Fruit fly (Drosophila melanogaster) whole organism, wandering third instar larva: ENCODE results near the gene CAH9.
A peak's percentile ranks its signal among the peaks of the same experiment; 100 is the strongest.

ENCODE experiments used
- Abd-B ChIP-seq: fragments of >200 bp; optimal IDR thresholded peaks from 2 replicates; lab custom pipeline; 2017; ENCODE audit warnings: missing biosample characterization, missing genetic modification characterization
- CG32264 ChIP-seq: fragments of 200-800 bp; sonication (Bioruptor generic); optimal IDR thresholded peaks from 2 replicates; lab custom pipeline; 2016; ENCODE audit warnings: missing biosample characterization, missing genetic modification characterization
- CG9705 ChIP-seq: fragments of 200-800 bp; sonication (Bioruptor generic); optimal IDR thresholded peaks from 2 replicates; lab custom pipeline; 2018; ENCODE audit warnings: missing biosample characterization, mild to moderate bottlenecking, missing genetic modification characterization
- CrebA ChIP-seq: fragments of 200-800 bp; sonication (Bioruptor generic); optimal IDR thresholded peaks from 2 replicates; lab custom pipeline; 2016; ENCODE audit warnings: missing biosample characterization, mild to moderate bottlenecking, missing genetic modification characterization, borderline replicate concordance
- Dfd ChIP-seq: fragments of >200 bp; optimal IDR thresholded peaks from 2 replicates; lab custom pipeline; 2017; ENCODE audit warnings: missing biosample characterization, missing genetic modification characterization
- Dif ChIP-seq: fragments of 200-275, 200-300 bp; sonication (Bioruptor generic); optimal IDR thresholded peaks from 2 replicates; lab custom pipeline; 2018; ENCODE audit warnings: missing biosample characterization, missing genetic modification characterization; ENCODE audit not compliant: partially characterized antibody
- GATAd ChIP-seq: sonication (Bioruptor generic); optimal IDR thresholded peaks from 2 replicates; lab custom pipeline; 2016; ENCODE audit warnings: missing biosample characterization, missing genetic modification characterization
- HLH106 ChIP-seq: fragments of 200-800 bp; optimal IDR thresholded peaks from 3 replicates; lab custom pipeline; 2019; ENCODE audit warnings: missing biosample characterization, mild to moderate bottlenecking, missing genetic modification characterization, moderate library complexity
- Hnf4 ChIP-seq: fragments of 200-800 bp; sonication (Bioruptor generic); optimal IDR thresholded peaks from 2 replicates; lab custom pipeline; 2016; ENCODE audit warnings: missing biosample characterization, mild to moderate bottlenecking, missing genetic modification characterization
- Hr78 ChIP-seq: fragments of >200 bp; optimal IDR thresholded peaks from 2 replicates; lab custom pipeline; 2017; ENCODE audit warnings: missing biosample characterization, missing genetic modification characterization
- Hr83 ChIP-seq: fragments of 200-300 bp; sonication (Bioruptor generic); optimal IDR thresholded peaks from 2 replicates; lab custom pipeline; 2016; ENCODE audit warnings: missing biosample characterization, mild to moderate bottlenecking, missing genetic modification characterization, moderate library complexity; ENCODE audit not compliant: poor library complexity, severe bottlenecking
- Jra ChIP-seq: sonication (Bioruptor generic); optimal IDR thresholded peaks from 2 replicates; lab custom pipeline; 2016; ENCODE audit warnings: missing biosample characterization, missing genetic modification characterization
- Myc ChIP-seq: fragments of >200 bp; optimal IDR thresholded peaks from 2 replicates; lab custom pipeline; 2017
- N ChIP-seq: fragments of >200 bp; optimal IDR thresholded peaks from 2 replicates; lab custom pipeline; 2018; ENCODE audit warnings: missing biosample characterization, missing external identifiers, missing genetic modification characterization
- OdsH ChIP-seq: fragments of 200-800 bp; sonication (Bioruptor generic); optimal IDR thresholded peaks from 2 replicates; lab custom pipeline; 2016; ENCODE audit warnings: missing biosample characterization, mild to moderate bottlenecking, missing genetic modification characterization
- Rel ChIP-seq, 2 experiments: fragments of 200-800 bp; sonication (Bioruptor generic) in 1 of 2; optimal IDR thresholded peaks; 2 replicates in 1 of 2; 3 replicates in 1 of 2; lab custom pipeline; 2016 to 2019; ENCODE audit warnings: mild to moderate bottlenecking in 2 of 2, missing biosample characterization in 2 of 2, missing genetic modification characterization in 2 of 2, moderate library complexity in 1 of 2
- Sp1 ChIP-seq: fragments of 200-800 bp; sonication (Bioruptor generic); optimal IDR thresholded peaks from 3 replicates; lab custom pipeline; 2019; ENCODE audit warnings: missing biosample characterization, mild to moderate bottlenecking, missing genetic modification characterization, moderate library complexity
- br ChIP-seq: fragments of 200-800 bp; sonication (Bioruptor generic); optimal IDR thresholded peaks from 2 replicates; lab custom pipeline; 2016; ENCODE audit warnings: missing biosample characterization, missing genetic modification characterization
- brk ChIP-seq: fragments of 200-800 bp; sonication (Bioruptor generic); optimal IDR thresholded peaks from 2 replicates; lab custom pipeline; 2016; ENCODE audit warnings: missing biosample characterization, mild to moderate bottlenecking, missing genetic modification characterization
- dl ChIP-seq, 2 experiments: fragments of 175-275, 200-275 bp in 1 of 2; fragments of 200-275 bp in 1 of 2; sonication (Bioruptor generic); optimal IDR thresholded peaks; lab custom pipeline; 2018; ENCODE audit warnings: mild to moderate bottlenecking in 2 of 2, missing biosample characterization in 2 of 2, missing genetic modification characterization in 2 of 2, moderate library complexity in 2 of 2; ENCODE audit not compliant: partially characterized antibody in 2 of 2, insufficient read depth in 1 of 2
- dmrt93B ChIP-seq: fragments of 200-800 bp; sonication (Bioruptor generic); optimal IDR thresholded peaks from 2 replicates; lab custom pipeline; 2018; ENCODE audit warnings: missing biosample characterization, mild to moderate bottlenecking, missing genetic modification characterization
- dsf ChIP-seq: sonication (Bioruptor generic); optimal IDR thresholded peaks from 2 replicates; lab custom pipeline; 2016; ENCODE audit warnings: missing biosample characterization, missing genetic modification characterization, borderline replicate concordance
- ey ChIP-seq: fragments of 200-800 bp; sonication (Bioruptor generic); optimal IDR thresholded peaks from 2 replicates; lab custom pipeline; 2016; ENCODE audit warnings: missing biosample characterization, missing genetic modification characterization
- foxo ChIP-seq, 2 experiments: fragments of 200-800 bp; sonication (Bioruptor generic); optimal IDR thresholded peaks; 2 replicates in 1 of 2; 3 replicates in 1 of 2; lab custom pipeline; 2016 to 2017; ENCODE audit warnings: missing biosample characterization in 2 of 2, missing genetic modification characterization in 2 of 2
- h ChIP-seq: fragments of 200-800 bp; sonication (Bioruptor generic); optimal IDR thresholded peaks from 3 replicates; lab custom pipeline; 2016; ENCODE audit warnings: missing biosample characterization, mild to moderate bottlenecking, missing genetic modification characterization
- jim ChIP-seq: fragments of 175-275, 200-325 bp; sonication (Bioruptor generic); optimal IDR thresholded peaks from 2 replicates; lab custom pipeline; 2016; ENCODE audit warnings: missing biosample characterization, mild to moderate bottlenecking, missing genetic modification characterization
- lola ChIP-seq: fragments of >200 bp; optimal IDR thresholded peaks from 2 replicates; lab custom pipeline; 2017; ENCODE audit warnings: missing biosample characterization, missing genetic modification characterization
- pan ChIP-seq: fragments of >200 bp; optimal IDR thresholded peaks from 2 replicates; lab custom pipeline; 2017
- psq ChIP-seq: fragments of 200-800 bp; sonication (Bioruptor generic); optimal IDR thresholded peaks from 3 replicates; lab custom pipeline; 2017; ENCODE audit warnings: missing biosample characterization, mild to moderate bottlenecking, missing genetic modification characterization, moderate library complexity
- sage ChIP-seq: fragments of 200-800 bp; sonication (Bioruptor generic); optimal IDR thresholded peaks from 2 replicates; lab custom pipeline; 2016; ENCODE audit warnings: missing biosample characterization, mild to moderate bottlenecking, missing genetic modification characterization
- tai ChIP-seq: sonication (Bioruptor generic); optimal IDR thresholded peaks from 2 replicates; lab custom pipeline; 2016; ENCODE audit warnings: missing biosample characterization, missing genetic modification characterization
- usp ChIP-seq: fragments of >200 bp; optimal IDR thresholded peaks from 2 replicates; lab custom pipeline; 2017; ENCODE audit warnings: missing biosample characterization, missing genetic modification characterization
- woc ChIP-seq: sonication (Bioruptor generic); optimal IDR thresholded peaks from 2 replicates; lab custom pipeline; 2016; ENCODE audit warnings: missing biosample characterization, mild to moderate bottlenecking, missing genetic modification characterization

The CAH9 gene

dm6 chr3R:27111784-27112602, 6.0 kb upstream of the CAH9 start, which contains the start of the genes gb and CG5815 (continued):
- TF ChIP-seq HLH106 (tag; lab: Kevin White, UChicago) (peak; percentile 93), dl (GFP tag; optimal IDR thresholded peaks at IDR 0.05; lab: Kevin White, UChicago; ENCODE audit: insufficient read depth in 1 of 2, partially characterized antibody in 2 of 2) (no peak), foxo (GFP tag; optimal IDR thresholded peaks at IDR 0.05; lab: Kevin White, UChicago) (peak; percentile 35 to 92), Hr83 (GFP tag; lab: Kevin White, UChicago) (peak; percentile 91), N (no peak), GATAd (GFP tag; lab: Kevin White, UChicago) (peak; percentile 7), Abd-B (GFP tag; lab: Kevin White, UChicago) (no peak)

- TF ChIP-seq Rel (GFP tag; optimal IDR thresholded peaks at IDR 0.05; lab: Kevin White, UChicago) (no peak), Rel (tag; optimal IDR thresholded peaks at IDR 0.05; lab: Kevin White, UChicago) (no peak), woc (GFP tag; lab: Kevin White, UChicago) (no peak), CrebA (no peak), Abd-B (GFP tag; lab: Kevin White, UChicago) (no peak), GATAd (GFP tag; lab: Kevin White, UChicago) (no peak), dmrt93B (GFP tag; lab: Kevin White, UChicago) (no peak), pan (no peak), usp (GFP tag; lab: Kevin White, UChicago) (no peak), psq (GFP tag; lab: Kevin White, UChicago) (no peak), dsf (no peak), Jra (GFP tag; lab: Kevin White, UChicago) (no peak), br (GFP tag; lab: Kevin White, UChicago) (no peak), tai (GFP tag; lab: Kevin White, UChicago) (no peak), HLH106 (tag; lab: Kevin White, UChicago) (no peak), jim (GFP tag; lab: Kevin White, UChicago) (no peak)
Observed at dm6 chr3R:27109458-27109857, 3.5 kb upstream of the CAH9 start.

DNA sequence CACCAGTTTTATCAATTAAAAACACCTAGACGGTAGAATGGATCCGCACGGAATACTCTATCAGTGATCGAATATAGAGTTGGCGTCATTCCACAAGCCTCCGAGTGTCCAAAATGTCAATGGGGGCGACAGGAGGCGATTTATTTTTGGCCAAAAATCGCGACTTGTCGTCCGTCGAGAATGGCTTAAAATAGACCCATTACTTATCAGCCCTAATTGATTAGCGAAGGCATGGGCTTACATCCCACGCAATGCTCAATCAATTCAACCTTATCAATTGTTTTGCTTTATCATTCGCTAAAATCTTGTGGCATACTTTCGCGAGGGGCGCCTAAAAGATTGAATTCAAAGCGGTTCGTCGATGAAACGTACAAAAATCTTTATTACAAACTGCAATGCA, 2.1 kb upstream of the CAH9 start:
- no peak for TF ChIP-seq CG9705 (GFP tag; lab: Kevin White, UChicago)
- TF ChIP-seq Hnf4 (GFP tag; lab: Kevin White, UChicago) = no peak
- no peak for TF ChIP-seq Dfd (GFP tag; lab: Kevin White, UChicago)
- no peak for TF ChIP-seq h (GFP tag; lab: Kevin White, UChicago)
- TF ChIP-seq psq (GFP tag; lab: Kevin White, UChicago) = no peak
- TF ChIP-seq lola (GFP tag; lab: Kevin White, UChicago) = no peak
- no peak for TF ChIP-seq usp (GFP tag; lab: Kevin White, UChicago)
- TF ChIP-seq br (GFP tag; lab: Kevin White, UChicago) = no peak
- TF ChIP-seq sage (GFP tag; lab: Kevin White, UChicago) = no peak
- TF ChIP-seq GATAd (GFP tag; lab: Kevin White, UChicago) = no peak
- no peak for TF ChIP-seq dmrt93B (GFP tag; lab: Kevin White, UChicago)
- TF ChIP-seq foxo (GFP tag; optimal IDR thresholded peaks at IDR 0.05; lab: Kevin White, UChicago) = no peak
- TF ChIP-seq Hr78 (GFP tag; lab: Kevin White, UChicago) = no peak
- no peak for TF ChIP-seq dl (GFP tag; optimal IDR thresholded peaks at IDR 0.05; lab: Kevin White, UChicago; ENCODE audit: insufficient read depth in 1 of 2, partially characterized antibody in 2 of 2)
- TF ChIP-seq Dif (GFP tag; lab: Kevin White, UChicago) = no peak

DNA sequence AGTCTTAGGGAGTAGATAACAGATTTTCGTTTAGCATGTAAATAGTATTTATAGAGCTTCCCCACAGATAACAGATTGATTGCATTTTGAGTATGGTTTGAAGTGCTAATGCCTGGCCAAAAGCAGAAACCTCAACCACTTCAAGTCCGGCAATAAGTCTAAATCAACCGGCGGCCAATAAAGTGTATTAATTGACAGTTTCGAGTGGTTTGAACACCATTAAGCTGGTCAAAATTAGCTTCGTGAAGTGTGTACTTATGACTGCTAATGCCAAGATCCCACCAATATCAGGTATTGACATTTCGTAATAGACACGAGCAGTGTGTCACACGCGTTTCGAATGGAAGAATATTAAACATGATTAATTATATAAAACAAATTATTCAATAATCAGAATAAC, 545 bp downstream of the CAH9 start:
- TF ChIP-seq Dif (GFP tag; lab: Kevin White, UChicago) = no peak
- no peak for TF ChIP-seq Myc (lab: Kevin White, UChicago)

- TF ChIP-seq CG9705 (GFP tag; lab: Kevin White, UChicago) (no peak), OdsH (no peak), Sp1 (GFP tag; lab: Kevin White, UChicago) (no peak), usp (GFP tag; lab: Kevin White, UChicago) (no peak), brk (GFP tag; lab: Kevin White, UChicago) (no peak), pan (no peak), Hr78 (GFP tag; lab: Kevin White, UChicago) (no peak), tai (GFP tag; lab: Kevin White, UChicago) (no peak), Jra (GFP tag; lab: Kevin White, UChicago) (no peak), CrebA (no peak), ey (GFP tag; lab: Kevin White, UChicago) (no peak), CG32264 (no peak), br (GFP tag; lab: Kevin White, UChicago) (no peak), N (no peak), lola (GFP tag; lab: Kevin White, UChicago) (no peak), dl (GFP tag; optimal IDR thresholded peaks at IDR 0.05; lab: Kevin White, UChicago; ENCODE audit: insufficient read depth in 1 of 2, partially characterized antibody in 2 of 2) (no peak)
Observed at dm6 chr3R:27100930-27101329, 5.1 kb downstream of the CAH9 start, which contains the start of gene Jhbp11. Gene Jhbp11, plus strand, starts transcription at chr3R:27101230.
